Worm (Caenorhabditis elegans): ENCODE measurements around the gene tsen-34.
"Not testable (repeated sequence)": the region's sequence is repeated elsewhere in the genome, so short reads cannot be mapped to it uniquely, and the experiment has no call there.

Gene tsen-34

ce11 chrIV:4167296-4167695 lies 11.0 kb upstream of the tsen-34 start:
- TF ChIP-seq him-1 (tag; optimal IDR thresholded peaks at IDR 0.05) (no peak), dao-5 (tag; optimal IDR thresholded peaks at IDR 0.05) (no peak), W03F9.2 (tag; optimal IDR thresholded peaks at IDR 0.05) (no peak)

- no peak for TF ChIP-seq him-1 (tag; optimal IDR thresholded peaks at IDR 0.05)
- no peak for TF ChIP-seq dao-5 (tag; optimal IDR thresholded peaks at IDR 0.05)
- peak; percentile 64 for TF ChIP-seq W03F9.2 (tag; optimal IDR thresholded peaks at IDR 0.05)
Measured at ce11 chrIV:4171531-4172163, 6.6 kb upstream of the tsen-34 start, which contains the start of the genes K08D10.13 and rnp-2. K08D10.13 (minus strand) TSS chrIV:4171581. rnp-2 (plus strand) TSS chrIV:4172076.

- no peak for TF ChIP-seq him-1 (tag; optimal IDR thresholded peaks at IDR 0.05)
- no peak for TF ChIP-seq dao-5 (tag; optimal IDR thresholded peaks at IDR 0.05)
- TF ChIP-seq W03F9.2 (tag; optimal IDR thresholded peaks at IDR 0.05), result no peak
Measured at ce11 chrIV:4172242-4172641, 6.0 kb upstream of the tsen-34 start.

ce11 chrIV:4173789-4174188 lies 4.5 kb upstream of the tsen-34 start, which contains the start of gene rnp-3:
rnp-3 (plus strand) TSS chrIV:4174089.
- no peak for TF ChIP-seq W03F9.2 (tag; optimal IDR thresholded peaks at IDR 0.05)
- TF ChIP-seq dao-5 (tag; optimal IDR thresholded peaks at IDR 0.05), result no peak

- TF ChIP-seq dao-5 (tag; optimal IDR thresholded peaks at IDR 0.05) (no peak), W03F9.2 (tag; optimal IDR thresholded peaks at IDR 0.05) (no peak), him-1 (tag; optimal IDR thresholded peaks at IDR 0.05) (no peak)
Measured at ce11 chrIV:4176088-4176487, 2.2 kb upstream of the tsen-34 start, which contains the start of gene dnj-15. dnj-15 (plus strand) TSS chrIV:4176388.

ce11 chrIV:4176659-4177058 lies 1.6 kb upstream of the tsen-34 start:
- TF ChIP-seq dao-5 (tag; optimal IDR thresholded peaks at IDR 0.05) (no peak), W03F9.2 (tag; optimal IDR thresholded peaks at IDR 0.05) (no peak), him-1 (tag; optimal IDR thresholded peaks at IDR 0.05) (no peak)

ce11 chrIV:4177560-4177959 lies 697 bp upstream of the tsen-34 start:
- TF ChIP-seq him-1 (tag; optimal IDR thresholded peaks at IDR 0.05) (no peak), W03F9.2 (tag; optimal IDR thresholded peaks at IDR 0.05) (no peak), dao-5 (tag; optimal IDR thresholded peaks at IDR 0.05) (no peak)

- not testable (repeated sequence) for TF ChIP-seq him-1, dao-5, W03F9.2 (tag; optimal IDR thresholded peaks at IDR 0.05)
Measured at ce11 chrIV:4186099-4186498, 7.8 kb downstream of the tsen-34 start, which contains the start of gene K08D10.11. K08D10.11 (minus strand) TSS chrIV:4186199.

- TF ChIP-seq W03F9.2, him-1, dao-5 (tag; optimal IDR thresholded peaks at IDR 0.05): not testable (repeated sequence)
Measured at ce11 chrIV:4196729-4197128, 18.5 kb downstream of the tsen-34 start, which contains the start of gene K06B9.6. K06B9.6 (minus strand) TSS chrIV:4196829.

- not testable (repeated sequence) for TF ChIP-seq dao-5, W03F9.2, him-1 (tag; optimal IDR thresholded peaks at IDR 0.05)
Measured at ce11 chrIV:4197167-4197566, 18.9 kb downstream of the tsen-34 start, which contains the start of gene cyp-25A6. cyp-25A6 (plus strand) TSS chrIV:4197467.

ce11 chrIV:4204275-4204674 lies 26.0 kb downstream of the tsen-34 start, which contains the start of gene pax-2:
pax-2 (minus strand) TSS chrIV:4204375.
- TF ChIP-seq him-1 (tag; optimal IDR thresholded peaks at IDR 0.05) (no peak), dao-5 (tag; optimal IDR thresholded peaks at IDR 0.05) (no peak), W03F9.2 (tag; optimal IDR thresholded peaks at IDR 0.05) (no peak)

- TF ChIP-seq W03F9.2 (tag; optimal IDR thresholded peaks at IDR 0.05) (no peak), him-1 (tag; optimal IDR thresholded peaks at IDR 0.05) (no peak), dao-5 (tag; optimal IDR thresholded peaks at IDR 0.05) (no peak)
Measured at ce11 chrIV:4207088-4207487, 28.8 kb downstream of the tsen-34 start, which contains the start of gene osgn-1. osgn-1 (plus strand) TSS chrIV:4207388.

- TF ChIP-seq dao-5 (tag; optimal IDR thresholded peaks at IDR 0.05), result no peak
- no peak for TF ChIP-seq W03F9.2 (tag; optimal IDR thresholded peaks at IDR 0.05)
- no peak for TF ChIP-seq him-1 (tag; optimal IDR thresholded peaks at IDR 0.05)
Measured at ce11 chrIV:4209084-4209483, 30.8 kb downstream of the tsen-34 start.

- TF ChIP-seq him-1 (tag; optimal IDR thresholded peaks at IDR 0.05) (peak; percentile 27), dao-5 (tag; optimal IDR thresholded peaks at IDR 0.05) (no peak)
Measured at ce11 chrIV:4210868-4211267, 32.6 kb downstream of the tsen-34 start.
